Fruit fly (Drosophila melanogaster) whole organism: ENCODE measurements around the gene Alh.

Experiments used
- CG8478 ChIP-seq: fragments of >200 bp; optimal IDR thresholded peaks from 2 replicates; lab custom pipeline; 2018; ENCODE audit warnings: inconsistent platforms
- Dll ChIP-seq: fragments of >200 bp; optimal IDR thresholded peaks from 2 replicates; lab custom pipeline; 2017
- EcR ChIP-seq, 2 experiments: fragments of >200 bp; optimal IDR thresholded peaks; 2 replicates each; lab custom pipeline; 2017; ENCODE audit warnings: missing biosample characterization in 2 of 2, missing genetic modification characterization in 2 of 2, missing genetic modification reagents in 2 of 2
- pan ChIP-seq: fragments of >200 bp; optimal IDR thresholded peaks from 2 replicates; lab custom pipeline; 2017
- psq ChIP-seq: fragments of >200 bp; optimal IDR thresholded peaks from 2 replicates; lab custom pipeline; 2017
- usp ChIP-seq: fragments of >200 bp; optimal IDR thresholded peaks from 2 replicates; lab custom pipeline; 2017; ENCODE audit warnings: missing biosample characterization, missing genetic modification characterization, mixed read lengths

Gene Alh

dm6 chr3R:7074297-7075114, 49.5 kb downstream of the Alh start, which contains the start of the genes Ufl1 and CG1943:
Gene Ufl1, minus strand, starts transcription at chr3R:7074452.
Gene CG1943, plus strand, starts transcription at chr3R:7074859.
- TF ChIP-seq CG8478 (lab: Kevin White, UChicago) (no peak), pan (no peak), Dll (lab: Kevin White, UChicago) (no peak), EcR (GFP tag; optimal IDR thresholded peaks at IDR 0.05; lab: Kevin White, UChicago) (no peak), usp (GFP tag; lab: Kevin White, UChicago) (no peak), psq (lab: Kevin White, UChicago) (no peak)

- TF ChIP-seq EcR (GFP tag; optimal IDR thresholded peaks at IDR 0.05; lab: Kevin White, UChicago) = no peak
- no peak for TF ChIP-seq pan
- TF ChIP-seq psq (lab: Kevin White, UChicago) = no peak
- no peak for TF ChIP-seq CG8478 (lab: Kevin White, UChicago)
- no peak for TF ChIP-seq Dll (lab: Kevin White, UChicago)
- TF ChIP-seq usp (GFP tag; lab: Kevin White, UChicago) = no peak
These were observed 56.9 kb downstream of the Alh start, which contains the start of the genes CG1105 and CG1965 for dm6 chr3R:7067092-7067491. Gene CG1105, minus strand, starts transcription at chr3R:7067136. Gene CG1965, plus strand, starts transcription at chr3R:7067401.

- TF ChIP-seq pan (no peak), usp (GFP tag; lab: Kevin White, UChicago) (no peak), CG8478 (lab: Kevin White, UChicago) (no peak), psq (lab: Kevin White, UChicago) (no peak), EcR (GFP tag; optimal IDR thresholded peaks at IDR 0.05; lab: Kevin White, UChicago) (no peak), Dll (lab: Kevin White, UChicago) (no peak)
These were observed 57.7 kb downstream of the Alh start for dm6 chr3R:7066267-7066666.

dm6 chr3R:7061875-7062274, 62.1 kb downstream of the Alh start, which contains the start of gene Mst84B:
Gene Mst84B, plus strand, starts transcription at chr3R:7062175.
- TF ChIP-seq EcR (GFP tag; optimal IDR thresholded peaks at IDR 0.05; lab: Kevin White, UChicago) (no peak), pan (no peak), Dll (lab: Kevin White, UChicago) (no peak), psq (lab: Kevin White, UChicago) (no peak), CG8478 (lab: Kevin White, UChicago) (no peak), usp (GFP tag; lab: Kevin White, UChicago) (no peak)

dm6 chr3R:7060467-7060866, 63.5 kb downstream of the Alh start, which contains the start of gene djl:
Gene djl, plus strand, starts transcription at chr3R:7060767.
- no peak for TF ChIP-seq psq (lab: Kevin White, UChicago)
- no peak for TF ChIP-seq pan
- TF ChIP-seq EcR (GFP tag; optimal IDR thresholded peaks at IDR 0.05; lab: Kevin White, UChicago) = no peak
- no peak for TF ChIP-seq Dll (lab: Kevin White, UChicago)
- TF ChIP-seq CG8478 (lab: Kevin White, UChicago) = no peak
- no peak for TF ChIP-seq usp (GFP tag; lab: Kevin White, UChicago)

- TF ChIP-seq CG8478 (lab: Kevin White, UChicago) (no peak), psq (lab: Kevin White, UChicago) (no peak), EcR (GFP tag; optimal IDR thresholded peaks at IDR 0.05; lab: Kevin White, UChicago) (no peak), usp (GFP tag; lab: Kevin White, UChicago) (no peak), Dll (lab: Kevin White, UChicago) (no peak), pan (no peak)
These were observed 65.0 kb downstream of the Alh start, which contains the start of gene dj for dm6 chr3R:7059015-7059414. Gene dj, plus strand, starts transcription at chr3R:7059315.

- TF ChIP-seq EcR (GFP tag; optimal IDR thresholded peaks at IDR 0.05; lab: Kevin White, UChicago) (no peak), usp (GFP tag; lab: Kevin White, UChicago) (no peak), CG8478 (lab: Kevin White, UChicago) (no peak), psq (lab: Kevin White, UChicago) (no peak), Dll (lab: Kevin White, UChicago) (no peak), pan (no peak)
These were observed 66.0 kb downstream of the Alh start for dm6 chr3R:7058017-7058416.

- TF ChIP-seq psq (lab: Kevin White, UChicago) (no peak), pan (no peak), usp (GFP tag; lab: Kevin White, UChicago) (no peak), CG8478 (lab: Kevin White, UChicago) (no peak), EcR (GFP tag; optimal IDR thresholded peaks at IDR 0.05; lab: Kevin White, UChicago) (no peak), Dll (lab: Kevin White, UChicago) (no peak)
These were observed 69.7 kb downstream of the Alh start, which contains the start of gene CG1979 for dm6 chr3R:7054286-7054685. Gene CG1979, plus strand, starts transcription at chr3R:7054586.

dm6 chr3R:7052242-7052641, 71.7 kb downstream of the Alh start, which contains the start of gene Sodh1:
Gene Sodh1, plus strand, starts transcription at chr3R:7052335.
- TF ChIP-seq EcR (GFP tag; optimal IDR thresholded peaks at IDR 0.05; lab: Kevin White, UChicago) (no peak), usp (GFP tag; lab: Kevin White, UChicago) (no peak), CG8478 (lab: Kevin White, UChicago) (no peak), pan (no peak), Dll (lab: Kevin White, UChicago) (no peak), psq (lab: Kevin White, UChicago) (no peak)
